Fruit fly (Drosophila melanogaster): ENCODE results near the gene unc-4.

The unc-4 gene

dm6 chrX:17768130-17768697 is at the start of gene unc-4:
Gene unc-4, plus strand, starts transcription at chrX:17768569.
- TF ChIP-seq CTCF (optimal IDR thresholded peaks at IDR 0.05) (peak; percentile 52 to 74), CG8478 (optimal IDR thresholded peaks at IDR 0.05) (peak; percentile 24)

- TF ChIP-seq CTCF (optimal IDR thresholded peaks at IDR 0.05), result no peak
- no peak for TF ChIP-seq CG8478 (optimal IDR thresholded peaks at IDR 0.05)
Observed at dm6 chrX:17718927-17719691, 49.3 kb upstream of the unc-4 start.

DNA sequence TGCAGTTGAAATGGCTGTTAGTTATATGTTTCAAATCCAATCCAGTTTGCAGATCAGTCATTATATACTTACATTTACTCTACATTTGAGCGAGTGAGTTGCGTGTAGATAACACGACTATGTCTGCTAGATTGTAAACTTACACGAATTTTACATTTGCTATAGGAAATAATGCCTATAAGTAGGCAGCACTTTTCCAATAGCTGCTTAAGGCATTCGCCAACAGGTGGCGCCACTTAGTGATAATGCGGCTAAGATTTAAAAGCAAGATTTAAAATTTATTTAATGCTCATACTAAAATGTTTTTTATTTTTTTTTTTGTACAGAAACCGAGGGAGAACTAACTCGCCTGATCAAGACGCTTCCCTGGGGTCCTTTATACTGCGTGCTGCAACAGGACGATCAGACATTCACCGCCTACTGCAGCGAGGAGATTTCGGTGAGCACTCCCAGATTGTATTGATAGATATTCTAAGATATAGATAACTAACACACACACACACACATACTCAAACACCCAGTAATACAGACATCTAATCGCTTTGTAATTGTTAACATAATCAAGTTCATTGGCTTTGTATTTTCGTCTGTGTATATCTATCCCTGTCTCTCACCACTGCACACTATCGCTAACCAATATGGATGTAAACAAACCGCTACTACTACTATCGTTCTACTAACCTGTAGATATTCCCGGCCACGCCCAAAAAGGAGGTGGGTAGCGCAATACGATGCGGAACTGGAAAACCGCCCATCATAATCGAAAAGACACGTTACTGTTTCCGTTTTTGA is 47.9 kb upstream of the unc-4 start:
- TF ChIP-seq CG8478 (optimal IDR thresholded peaks at IDR 0.05) (no peak), CTCF (optimal IDR thresholded peaks at IDR 0.05) (peak; percentile 92)

DNA sequence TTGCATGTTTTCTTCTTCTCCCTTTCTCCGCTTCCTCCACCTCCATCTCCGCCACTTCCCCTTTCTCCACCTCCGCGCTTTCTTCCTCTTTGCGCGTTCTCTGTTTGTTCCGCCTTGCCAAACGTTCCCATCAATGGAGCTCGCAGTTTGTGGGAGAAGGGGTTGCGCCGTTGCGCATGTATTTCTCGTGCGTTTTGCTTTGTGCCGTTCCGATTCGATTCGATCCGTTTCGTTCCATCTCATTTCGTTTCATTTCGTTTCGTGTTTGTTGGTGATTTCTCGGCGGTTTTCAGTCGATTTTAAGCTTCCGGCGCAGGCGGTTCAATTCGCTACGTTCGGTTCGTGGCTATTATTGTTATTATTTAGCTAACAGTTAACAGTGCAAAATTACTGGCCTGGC is 45.5 kb upstream of the unc-4 start:
- TF ChIP-seq CG8478 (optimal IDR thresholded peaks at IDR 0.05) (no peak), CTCF (optimal IDR thresholded peaks at IDR 0.05) (no peak)

DNA sequence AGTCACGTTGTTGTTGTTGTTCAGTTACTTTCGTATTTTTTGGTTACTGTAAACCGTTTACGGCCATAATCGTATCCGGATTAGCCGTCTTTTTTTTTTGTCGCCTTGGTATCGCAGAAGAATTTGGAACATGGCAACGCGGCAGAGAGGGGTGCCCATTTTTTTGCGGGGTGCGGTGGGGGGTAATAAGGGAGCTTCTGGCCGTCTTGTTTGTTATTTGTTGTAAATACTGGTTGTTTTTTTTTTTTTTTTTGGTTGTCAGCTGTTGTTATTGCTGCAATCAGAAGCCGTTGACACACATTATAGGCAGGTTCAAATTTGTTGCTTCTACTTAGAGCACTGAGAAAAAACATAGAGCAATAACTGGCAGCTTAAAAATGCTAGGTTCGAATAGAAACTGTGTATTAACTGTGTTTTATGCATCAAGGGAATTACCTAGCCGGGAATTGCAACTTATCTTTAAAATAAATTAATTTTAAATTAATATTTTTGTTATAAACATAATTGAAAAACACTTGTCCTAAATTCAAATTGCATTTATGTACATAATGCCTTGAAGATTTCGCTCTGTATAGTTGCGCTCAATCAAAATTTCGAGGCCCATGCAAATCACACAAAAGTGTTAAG is 44.0 kb upstream of the unc-4 start:
- TF ChIP-seq CTCF (optimal IDR thresholded peaks at IDR 0.05), result no peak
- TF ChIP-seq CG8478 (optimal IDR thresholded peaks at IDR 0.05), result no peak

- TF ChIP-seq CTCF (optimal IDR thresholded peaks at IDR 0.05) (no peak), CG8478 (optimal IDR thresholded peaks at IDR 0.05) (no peak)
Observed at dm6 chrX:17725937-17726489, 42.4 kb upstream of the unc-4 start.

dm6 chrX:17726551-17727180 is 41.7 kb upstream of the unc-4 start:
- no peak for TF ChIP-seq CG8478 (optimal IDR thresholded peaks at IDR 0.05)
- no peak for TF ChIP-seq CTCF (optimal IDR thresholded peaks at IDR 0.05)

DNA sequence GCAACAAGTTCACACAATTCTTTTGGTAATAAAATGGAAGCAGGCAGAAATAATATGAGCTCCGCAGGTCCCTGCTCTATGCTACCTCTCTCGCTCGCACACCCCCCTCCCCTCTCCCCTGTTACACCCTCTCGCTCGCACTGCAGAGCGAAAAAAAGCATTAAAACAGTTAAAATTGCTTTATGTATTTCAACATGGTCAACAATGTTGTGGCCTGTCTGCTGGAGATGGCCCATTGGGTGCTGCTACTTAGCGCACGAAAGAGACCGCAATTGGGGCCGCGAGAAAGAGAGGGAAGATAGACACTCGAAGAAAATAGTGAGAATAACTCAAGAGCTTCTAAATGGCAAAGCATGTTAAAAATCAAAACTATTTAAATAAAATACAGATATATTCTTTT is 40.0 kb upstream of the unc-4 start:
- TF ChIP-seq CTCF (optimal IDR thresholded peaks at IDR 0.05), result no peak
- TF ChIP-seq CG8478 (optimal IDR thresholded peaks at IDR 0.05), result no peak

DNA sequence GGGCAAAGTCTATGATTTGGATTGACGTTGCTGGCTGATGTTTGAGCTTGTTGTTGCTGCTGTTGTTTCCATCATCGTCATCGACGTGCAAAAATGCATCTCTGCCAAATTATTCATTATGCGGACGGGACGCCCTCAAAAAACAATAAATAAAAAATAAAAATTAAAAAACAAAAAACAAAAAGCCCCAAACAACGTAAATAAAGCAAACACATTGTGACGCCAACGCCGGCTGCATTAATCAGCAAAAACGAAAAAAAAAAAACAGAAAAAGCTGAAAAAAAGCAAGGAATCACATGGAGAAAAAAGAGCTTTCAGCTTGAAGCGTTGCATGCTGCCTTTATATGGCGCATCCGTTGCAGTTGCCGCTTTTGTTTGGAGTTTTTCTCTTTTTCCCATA is 36.3 kb upstream of the unc-4 start:
- TF ChIP-seq CTCF (optimal IDR thresholded peaks at IDR 0.05) (no peak), CG8478 (optimal IDR thresholded peaks at IDR 0.05) (no peak)

dm6 chrX:17732684-17733083 is 35.7 kb upstream of the unc-4 start:
- TF ChIP-seq CTCF (optimal IDR thresholded peaks at IDR 0.05), result no peak
- no peak for TF ChIP-seq CG8478 (optimal IDR thresholded peaks at IDR 0.05)

DNA sequence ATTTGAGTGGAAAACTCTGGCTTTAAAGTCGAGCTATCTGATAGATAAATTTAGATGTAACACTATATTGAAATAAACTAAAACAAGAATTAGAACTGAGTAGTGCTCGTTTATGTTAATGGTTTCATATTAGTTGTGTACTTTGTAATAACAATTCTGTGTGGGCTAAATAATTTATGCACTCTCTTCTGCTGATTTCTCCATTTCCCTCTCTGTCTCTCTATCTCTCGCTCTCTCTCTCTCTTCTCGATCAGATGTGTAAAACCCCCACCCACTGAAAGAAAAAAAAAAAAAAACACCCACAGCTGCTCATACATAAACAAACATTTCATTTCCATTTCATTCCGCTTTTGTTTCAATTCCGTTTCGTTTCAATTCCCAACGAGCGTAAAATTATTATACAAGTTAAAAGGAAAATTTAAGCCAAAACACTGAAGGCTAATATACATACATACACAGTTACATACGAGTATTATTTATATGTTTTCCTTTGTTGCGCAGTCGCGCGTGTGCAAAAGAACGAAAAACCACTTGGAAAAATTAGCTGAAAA is 34.6 kb upstream of the unc-4 start:
- TF ChIP-seq CG8478 (optimal IDR thresholded peaks at IDR 0.05) (no peak), CTCF (optimal IDR thresholded peaks at IDR 0.05) (no peak)

dm6 chrX:17736101-17736728 is 32.2 kb upstream of the unc-4 start:
- TF ChIP-seq CG8478 (optimal IDR thresholded peaks at IDR 0.05) (no peak), CTCF (optimal IDR thresholded peaks at IDR 0.05) (no peak)

dm6 chrX:17737024-17737685 is 31.2 kb upstream of the unc-4 start:
- TF ChIP-seq CTCF (optimal IDR thresholded peaks at IDR 0.05) (peak; percentile 77 to 79), CG8478 (optimal IDR thresholded peaks at IDR 0.05) (no peak)
